Worm (Caenorhabditis elegans): Measurements from ENCODE around the gene cyp-13A10.

The cyp-13A10 gene

ce11 chrII:9682044-9682443 lies 19.4 kb upstream of the cyp-13A10 start:
- peak; percentile 68 for TF ChIP-seq fkh-10 (GFP tag; optimal IDR thresholded peaks at IDR 0.05)
- no peak for TF ChIP-seq elt-1 (tag; optimal IDR thresholded peaks at IDR 0.05)

DNA sequence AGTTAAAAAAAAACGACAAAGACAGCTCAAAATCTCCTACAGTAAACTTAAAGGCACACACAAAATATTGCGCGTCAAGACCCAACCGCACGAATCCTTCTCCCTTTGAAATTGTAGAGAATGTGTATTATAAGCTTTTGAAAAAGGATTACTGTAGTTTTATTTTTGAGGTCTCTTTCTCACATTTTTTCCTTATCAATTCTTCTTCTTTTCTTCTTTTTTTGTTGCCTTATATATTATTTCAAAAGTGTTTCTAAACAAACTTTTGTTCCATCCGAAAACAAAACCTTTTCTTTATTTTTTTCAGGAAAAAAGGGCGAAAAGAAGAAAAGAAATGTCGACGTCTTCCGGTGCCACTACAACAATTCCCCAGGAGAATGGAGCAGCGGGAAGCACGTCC lies 17.8 kb upstream of the cyp-13A10 start, which contains the start of gene ZK1320.13:
Gene ZK1320.13 (plus strand): TSS at position 301 of the 400 bp plus-strand sequence.
- TF ChIP-seq hmg-11 (tag; optimal IDR thresholded peaks at IDR 0.05) (no peak), nhr-76 (tag; optimal IDR thresholded peaks at IDR 0.05) (no peak), daf-12 (tag; optimal IDR thresholded peaks at IDR 0.05) (no peak), fkh-2 (tag; optimal IDR thresholded peaks at IDR 0.05) (no peak), nhr-67 (tag; optimal IDR thresholded peaks at IDR 0.05) (no peak), jun-1 (tag; optimal IDR thresholded peaks at IDR 0.05) (no peak), ama-1 (optimal IDR thresholded peaks at IDR 0.05) (no peak), zag-1 (tag; optimal IDR thresholded peaks at IDR 0.05) (no peak), nhr-11 (tag; optimal IDR thresholded peaks at IDR 0.05) (no peak), nhr-77 (tag; optimal IDR thresholded peaks at IDR 0.05) (no peak)

DNA sequence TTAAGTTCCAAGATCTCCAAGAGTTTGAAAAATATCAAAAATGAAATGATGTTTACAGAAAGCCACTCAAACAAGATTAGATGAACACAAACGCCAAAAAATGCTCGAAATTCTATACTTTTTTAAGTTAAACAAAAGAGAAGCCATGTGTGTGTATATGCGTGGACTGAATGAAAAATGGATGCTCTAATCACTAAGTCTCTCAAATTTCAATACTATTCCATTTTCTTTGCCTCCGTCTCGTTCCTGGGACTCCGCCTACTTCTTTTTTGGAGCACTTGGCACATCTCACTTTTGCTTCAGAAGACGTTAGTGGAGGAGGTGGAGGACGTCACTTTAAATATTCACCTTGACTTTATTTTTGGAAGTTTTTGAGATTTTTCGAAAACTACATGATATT lies 17.2 kb upstream of the cyp-13A10 start:
- TF ChIP-seq snpc-4 (tag; optimal IDR thresholded peaks at IDR 0.05), result no peak
- TF ChIP-seq fkh-10 (GFP tag; optimal IDR thresholded peaks at IDR 0.05), result no peak
- no peak for TF ChIP-seq R02D3.7 (tag; optimal IDR thresholded peaks at IDR 0.05)
- TF ChIP-seq ceh-28 (tag; optimal IDR thresholded peaks at IDR 0.05), result no peak
- TF ChIP-seq lsy-12 (tag; optimal IDR thresholded peaks at IDR 0.05), result no peak
- no peak for TF ChIP-seq tbx-2 (tag; optimal IDR thresholded peaks at IDR 0.05)
- TF ChIP-seq nhr-25 (tag; optimal IDR thresholded peaks at IDR 0.05), result no peak

ce11 chrII:9677470-9677869 lies 14.8 kb upstream of the cyp-13A10 start:
- TF ChIP-seq pqm-1 (tag; optimal IDR thresholded peaks at IDR 0.05) (peak; percentile 50), elt-2 (tag; optimal IDR thresholded peaks at IDR 0.05) (peak; percentile 67), nhr-28 (tag; optimal IDR thresholded peaks at IDR 0.05) (no peak), ceh-16 (tag; optimal IDR thresholded peaks at IDR 0.05) (no peak)

- TF ChIP-seq hmg-11 (tag; optimal IDR thresholded peaks at IDR 0.05) (no peak), lin-39 (tag; optimal IDR thresholded peaks at IDR 0.05) (no peak)
These were observed 12.0 kb upstream of the cyp-13A10 start, which contains the start of gene arc-1 for ce11 chrII:9674678-9675077. arc-1 (plus strand) TSS chrII:9674978.

DNA sequence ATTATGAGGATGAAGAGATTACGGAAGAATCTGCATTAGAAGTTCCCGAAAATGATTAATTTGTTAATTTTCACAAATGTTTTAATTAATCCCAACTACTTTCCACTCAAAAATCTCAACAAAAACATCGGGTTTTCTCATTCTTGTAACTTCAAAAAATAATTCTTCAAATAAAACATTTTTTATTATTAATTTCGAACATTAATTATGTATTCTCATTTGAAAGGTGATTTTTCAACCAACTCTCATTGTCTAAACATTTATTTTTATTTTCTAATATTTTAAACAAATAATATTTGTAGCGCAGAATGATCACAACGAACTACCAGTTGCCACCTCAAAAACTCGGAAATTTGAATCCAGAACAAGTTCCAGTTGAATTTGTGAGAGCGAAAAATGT lies 8.6 kb upstream of the cyp-13A10 start, which contains the start of gene ZK1320.7:
Gene ZK1320.7 (plus strand): TSS at position 301 of the 400 bp plus-strand sequence.
- TF ChIP-seq elt-3 (tag; optimal IDR thresholded peaks at IDR 0.05) (no peak), ZK546.5 (tag; optimal IDR thresholded peaks at IDR 0.05) (no peak), hmg-11 (tag; optimal IDR thresholded peaks at IDR 0.05) (no peak), nhr-12 (tag; optimal IDR thresholded peaks at IDR 0.05) (no peak), sea-2 (GFP tag; optimal IDR thresholded peaks at IDR 0.05) (no peak), lin-15B (tag; optimal IDR thresholded peaks at IDR 0.05) (no peak), ztf-11 (tag; optimal IDR thresholded peaks at IDR 0.05) (no peak), skn-1 (tag; optimal IDR thresholded peaks at IDR 0.05) (no peak), nhr-25 (tag; optimal IDR thresholded peaks at IDR 0.05) (no peak), R02D3.7 (tag; optimal IDR thresholded peaks at IDR 0.05) (no peak), nhr-23 (tag; optimal IDR thresholded peaks at IDR 0.05) (no peak), unc-39 (tag; optimal IDR thresholded peaks at IDR 0.05) (no peak), eor-1 (tag; optimal IDR thresholded peaks at IDR 0.05) (no peak), lin-39 (tag; optimal IDR thresholded peaks at IDR 0.05) (no peak), mml-1 (tag; optimal IDR thresholded peaks at IDR 0.05) (no peak), pha-4 (tag; optimal IDR thresholded peaks at IDR 0.05) (no peak), nhr-76 (tag; optimal IDR thresholded peaks at IDR 0.05) (no peak), nhr-237 (tag; optimal IDR thresholded peaks at IDR 0.05) (no peak)

Data from whole organism, L3 larva.